Fruit fly (Drosophila melanogaster): Measurements from ENCODE around the gene AnxB11.
A peak's percentile ranks its signal among the peaks of the same experiment; 100 is the strongest.

AnxB11 gene

dm6 chrX:16383667-16384515 is 38.2 kb downstream of the AnxB11 start (continued):
- TF ChIP-seq sim (GFP tag; IDR thresholded peaks at IDR 0.05) (peak; percentile 37; the same call in 1 of the 2 replicates), Dbx (GFP tag; IDR thresholded peaks at IDR 0.05) (peak; percentile 78; the same call in 2 of the 3 replicates), CG31388 (GFP tag; optimal IDR thresholded peaks at IDR 0.05) (no peak), repo (GFP tag; optimal IDR thresholded peaks at IDR 0.05) (no peak), Meics (GFP tag; optimal IDR thresholded peaks at IDR 0.05) (peak; percentile 88), NC2α (GFP tag; optimal IDR thresholded peaks at IDR 0.05) (peak; percentile 37), ERR (GFP tag; optimal IDR thresholded peaks at IDR 0.05) (peak; percentile 27), CG6683 (GFP tag; optimal IDR thresholded peaks at IDR 0.05) (peak; percentile 80), abd-A (tag; optimal IDR thresholded peaks at IDR 0.05) (no peak), btn (GFP tag; optimal IDR thresholded peaks at IDR 0.05) (peak; percentile 10), CG11247 (GFP tag; IDR thresholded peaks at IDR 0.05) (peak; percentile 45; the same call in 1 of the 2 replicates), sens (GFP tag) (peak; percentile 92), Gug (GFP tag; IDR thresholded peaks at IDR 0.05) (no peak), CG34224 (GFP tag; IDR thresholded peaks at IDR 0.05; ENCODE audit: partially characterized antibody) (no peak), zfh1 (GFP tag; IDR thresholded peaks at IDR 0.05) (0 out of 3 replicates have a peak, but pooled peaks have one; percentile 44), cad (GFP tag; optimal IDR thresholded peaks at IDR 0.05) (no peak), nau (GFP tag; optimal IDR thresholded peaks at IDR 0.05) (no peak), Abd-B (GFP tag; optimal IDR thresholded peaks at IDR 0.05) (no peak), Elba2 (GFP tag; optimal IDR thresholded peaks at IDR 0.05) (peak; percentile 1), phol (tag; optimal IDR thresholded peaks at IDR 0.05) (peak; percentile 4), Six4 (GFP tag; optimal IDR thresholded peaks at IDR 0.05) (no peak), CG11696 (GFP tag; IDR thresholded peaks at IDR 0.05) (no peak), crol (GFP tag; IDR thresholded peaks at IDR 0.05) (no peak), CG10654 (GFP tag; optimal IDR thresholded peaks at IDR 0.05) (peak; percentile 59), PHDP (tag; optimal IDR thresholded peaks at IDR 0.05) (peak; percentile 94), Gsc (GFP tag; IDR thresholded peaks at IDR 0.05) (no peak), cas (GFP tag; IDR thresholded peaks at IDR 0.05) (no peak), ro (GFP tag; IDR thresholded peaks at IDR 0.05) (no peak), CG6175 (GFP tag; IDR thresholded peaks at IDR 0.05) (no peak), CG3995 (GFP tag; optimal IDR thresholded peaks at IDR 0.05) (peak; percentile 24), Dip3 (GFP tag; optimal IDR thresholded peaks at IDR 0.05) (peak; percentile 28), CG8281 (tag; optimal IDR thresholded peaks at IDR 0.05) (peak; percentile 82), GATAe (GFP tag; conservative IDR thresholded peaks at IDR 0.05) (no peak), wek (GFP tag; optimal IDR thresholded peaks at IDR 0.05) (peak; percentile 84), Nf-YA (GFP tag; IDR thresholded peaks at IDR 0.05) (peak; percentile 32; the same call in 1 of the 2 replicates), CG7839 (tag; optimal IDR thresholded peaks at IDR 0.05) (no peak), lab (GFP tag; optimal IDR thresholded peaks at IDR 0.05) (no peak), sob (GFP tag; IDR thresholded peaks at IDR 0.05) (peak; percentile 81; the same call in 1 of the 2 replicates), rib (GFP tag; IDR thresholded peaks at IDR 0.05) (peak; percentile 70), sisA (GFP tag; IDR thresholded peaks at IDR 0.05) (no peak), ATbp (GFP tag; optimal IDR thresholded peaks at IDR 0.05) (peak; percentile 86), klu (GFP tag; IDR thresholded peaks at IDR 0.05) (no peak), NFAT (GFP tag; IDR thresholded peaks at IDR 0.05) (no peak; the same call in 1 of the 2 replicates), CG1792 (GFP tag; optimal IDR thresholded peaks at IDR 0.05) (peak; percentile 57), otp (GFP tag; IDR thresholded peaks at IDR 0.05) (peak; percentile 85), stc (GFP tag; IDR thresholded peaks at IDR 0.05) (peak; percentile 71; the same call in 1 of the 2 replicates), CG12744 (GFP tag; optimal IDR thresholded peaks at IDR 0.05) (peak; percentile 70), row (GFP tag; IDR thresholded peaks at IDR 0.05) (no peak), en (GFP tag; optimal IDR thresholded peaks at IDR 0.05) (peak; percentile 18), Ets97D (GFP tag; optimal IDR thresholded peaks at IDR 0.05) (no peak)

Data from whole organism, embryonic.